Worm (Caenorhabditis elegans) whole organism, midembryonic: Measurements from ENCODE around the gene glr-7.

Experiments used
- T22C8.4 ChIP-seq: fragments of 200-800 bp; sonication (Bioruptor generic); IDR thresholded peaks from 2 replicates; pipeline ENCODE4 v1.3.6; 2022; ENCODE audit warnings: missing genetic modification characterization, missing compliant biosample characterization
- cog-1 ChIP-seq: sonication (generic microtip); optimal IDR thresholded peaks from 2 replicates; lab custom pipeline; 2016; ENCODE audit warnings: missing genetic modification characterization, missing compliant biosample characterization
- flt-1 ChIP-seq: fragments of 200-800 bp; sonication (Bioruptor generic); IDR thresholded peaks from 2 replicates; pipeline ENCODE4 v1.3.6; 2022; ENCODE audit warnings: missing genetic modification characterization, missing compliant biosample characterization
- klf-2 ChIP-seq: fragments of 200-800 bp; sonication (Bioruptor generic); conservative IDR thresholded peaks from 2 replicates; pipeline ENCODE4 v1.3.6; 2022; ENCODE audit warnings: missing genetic modification reagents, missing genetic modification characterization, missing compliant biosample characterization
- med-1 ChIP-seq: sonication (generic microtip); optimal IDR thresholded peaks from 2 replicates; lab custom pipeline; 2017; ENCODE audit warnings: missing genetic modification characterization, mild to moderate bottlenecking, missing compliant biosample characterization, antibody characterized with exemption, missing genetic modification reagents; ENCODE audit not compliant: insufficient read depth
- ref-1 ChIP-seq: fragments of 200-800 bp; sonication (Bioruptor generic); conservative IDR thresholded peaks from 2 replicates; pipeline ENCODE4 v1.3.6; 2022; ENCODE audit warnings: missing genetic modification reagents, missing genetic modification characterization, missing compliant biosample characterization
- tab-1 ChIP-seq: fragments of 200-800 bp; sonication (Bioruptor generic); IDR thresholded peaks from 2 replicates; pipeline ENCODE4 v1.3.6; 2022; ENCODE audit warnings: missing genetic modification characterization, missing compliant biosample characterization
- ztf-23 ChIP-seq: fragments of 200-800 bp; sonication (Bioruptor generic); IDR thresholded peaks from 2 replicates; pipeline ENCODE4 v1.3.6; 2022; ENCODE audit warnings: missing genetic modification reagents, missing genetic modification characterization, missing compliant biosample characterization
- ztf-29 ChIP-seq: fragments of 200-800 bp; sonication (Bioruptor generic); IDR thresholded peaks from 2 replicates; pipeline ENCODE4 v1.3.6; 2022; ENCODE audit warnings: missing genetic modification reagents, missing genetic modification characterization, missing compliant biosample characterization

Gene glr-7

ce11 chrX:2419777-2420176, at the start of gene glr-7:
Gene glr-7, minus strand, starts transcription at chrX:2419877.
- TF ChIP-seq ztf-29 (no peak), tab-1 (no peak), med-1 (GFP tag; lab: Kevin White, UChicago) (no peak), ztf-23 (GFP tag; lab: Robert Waterston, UW) (no peak)

ce11 chrX:2464064-2464463, 44.4 kb upstream of the glr-7 start:
- no peak for TF ChIP-seq ref-1 (GFP tag; lab: Robert Waterston, UW)
- no peak for TF ChIP-seq tab-1
- no peak for TF ChIP-seq ztf-23 (GFP tag; lab: Robert Waterston, UW)
- no peak for TF ChIP-seq flt-1 (GFP tag; lab: Robert Waterston, UW)
- TF ChIP-seq klf-2: no peak
- TF ChIP-seq cog-1 (tag; lab: Kevin White, UChicago): no peak
- no peak for TF ChIP-seq T22C8.4 (GFP tag; lab: Robert Waterston, UW)
- no peak for TF ChIP-seq ztf-29
- TF ChIP-seq med-1 (GFP tag; lab: Kevin White, UChicago): no peak

- TF ChIP-seq klf-2 (no peak), ztf-23 (GFP tag; lab: Robert Waterston, UW) (no peak), ztf-29 (no peak), T22C8.4 (GFP tag; lab: Robert Waterston, UW) (no peak), med-1 (GFP tag; lab: Kevin White, UChicago) (no peak), cog-1 (tag; lab: Kevin White, UChicago) (no peak), tab-1 (no peak), ref-1 (GFP tag; lab: Robert Waterston, UW) (no peak), flt-1 (GFP tag; lab: Robert Waterston, UW) (no peak)
These were observed 42.1 kb upstream of the glr-7 start for ce11 chrX:2461742-2462141.

ce11 chrX:2459793-2460192, 40.1 kb upstream of the glr-7 start, which contains the start of gene fox-1:
Gene fox-1, minus strand, starts transcription at chrX:2459893.
- TF ChIP-seq med-1 (GFP tag; lab: Kevin White, UChicago): no peak
- TF ChIP-seq cog-1 (tag; lab: Kevin White, UChicago): no peak
- TF ChIP-seq klf-2: no peak
- no peak for TF ChIP-seq ztf-23 (GFP tag; lab: Robert Waterston, UW)
- no peak for TF ChIP-seq ref-1 (GFP tag; lab: Robert Waterston, UW)
- TF ChIP-seq tab-1: no peak
- no peak for TF ChIP-seq T22C8.4 (GFP tag; lab: Robert Waterston, UW)
- no peak for TF ChIP-seq flt-1 (GFP tag; lab: Robert Waterston, UW)
- TF ChIP-seq ztf-29: no peak

ce11 chrX:2457461-2457860, 37.8 kb upstream of the glr-7 start:
- TF ChIP-seq ztf-23 (GFP tag; lab: Robert Waterston, UW) (no peak), T22C8.4 (GFP tag; lab: Robert Waterston, UW) (no peak), med-1 (GFP tag; lab: Kevin White, UChicago) (no peak), klf-2 (no peak), tab-1 (no peak), cog-1 (tag; lab: Kevin White, UChicago) (no peak), ztf-29 (no peak), ref-1 (GFP tag; lab: Robert Waterston, UW) (no peak), flt-1 (GFP tag; lab: Robert Waterston, UW) (no peak)

ce11 chrX:2456141-2456540, 36.5 kb upstream of the glr-7 start:
- no peak for TF ChIP-seq tab-1
- TF ChIP-seq cog-1 (tag; lab: Kevin White, UChicago): no peak
- no peak for TF ChIP-seq ztf-29
- TF ChIP-seq klf-2: no peak

ce11 chrX:2454914-2455313, 35.2 kb upstream of the glr-7 start:
- TF ChIP-seq ztf-29: no peak
- TF ChIP-seq med-1 (GFP tag; lab: Kevin White, UChicago): no peak

- TF ChIP-seq ref-1 (GFP tag; lab: Robert Waterston, UW) (no peak), flt-1 (GFP tag; lab: Robert Waterston, UW) (0 out of 2 replicates have a peak, but pooled peaks have one; percentile 25), T22C8.4 (GFP tag; lab: Robert Waterston, UW) (no peak), ztf-23 (GFP tag; lab: Robert Waterston, UW) (no peak), tab-1 (0 out of 2 replicates have a peak, but pooled peaks have one; percentile 53), cog-1 (tag; lab: Kevin White, UChicago) (no peak), med-1 (GFP tag; lab: Kevin White, UChicago) (no peak), ztf-29 (no peak), klf-2 (no peak)
These were observed 33.0 kb upstream of the glr-7 start for ce11 chrX:2452716-2453115.

ce11 chrX:2452297-2452696, 32.6 kb upstream of the glr-7 start:
- TF ChIP-seq T22C8.4 (GFP tag; lab: Robert Waterston, UW) (no peak), ztf-23 (GFP tag; lab: Robert Waterston, UW) (no peak), ztf-29 (no peak), ref-1 (GFP tag; lab: Robert Waterston, UW) (no peak), tab-1 (no peak), med-1 (GFP tag; lab: Kevin White, UChicago) (no peak), klf-2 (no peak), cog-1 (tag; lab: Kevin White, UChicago) (no peak), flt-1 (GFP tag; lab: Robert Waterston, UW) (no peak)

- TF ChIP-seq klf-2 (no peak), tab-1 (0 out of 2 replicates have a peak, but pooled peaks have one; percentile 42), ztf-29 (no peak)
These were observed 31.3 kb upstream of the glr-7 start for ce11 chrX:2450994-2451393.

- TF ChIP-seq flt-1 (GFP tag; lab: Robert Waterston, UW) (no peak), med-1 (GFP tag; lab: Kevin White, UChicago) (no peak), T22C8.4 (GFP tag; lab: Robert Waterston, UW) (no peak)
These were observed 27.5 kb upstream of the glr-7 start for ce11 chrX:2447214-2447613.
